Worm (Caenorhabditis elegans) whole organism, dauer: ENCODE results near the gene zipt-7.2.

ENCODE experiments used
- unc-62 ChIP-seq: sonication (generic microtip); optimal IDR thresholded peaks from 2 replicates; lab custom pipeline; 2017; ENCODE audit warnings: missing biosample characterization, missing genetic modification reagents, missing genetic modification characterization

Gene zipt-7.2

DNA sequence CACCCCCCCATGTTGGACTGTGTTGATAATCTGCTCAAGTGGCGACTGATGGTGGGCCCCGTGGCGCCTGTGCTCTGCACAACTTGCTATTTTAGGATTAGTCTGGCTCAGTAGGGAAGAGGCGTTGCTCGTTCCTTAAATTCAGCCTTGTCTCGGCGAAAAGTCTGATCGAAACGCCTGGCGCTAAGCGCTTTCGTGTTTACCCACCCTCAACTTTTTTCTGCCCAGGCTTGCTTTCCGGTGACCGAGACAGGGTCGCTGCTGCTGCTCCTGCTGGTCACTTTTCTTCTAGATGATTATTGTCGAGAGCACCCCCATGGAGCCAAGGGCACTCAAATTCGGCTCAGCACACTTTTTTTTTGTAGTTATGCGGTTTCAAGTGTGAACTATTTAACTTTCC, 6.9 kb upstream of the zipt-7.2 start:
- no peak for TF ChIP-seq unc-62 (GFP tag; lab: Kevin White, UChicago)

DNA sequence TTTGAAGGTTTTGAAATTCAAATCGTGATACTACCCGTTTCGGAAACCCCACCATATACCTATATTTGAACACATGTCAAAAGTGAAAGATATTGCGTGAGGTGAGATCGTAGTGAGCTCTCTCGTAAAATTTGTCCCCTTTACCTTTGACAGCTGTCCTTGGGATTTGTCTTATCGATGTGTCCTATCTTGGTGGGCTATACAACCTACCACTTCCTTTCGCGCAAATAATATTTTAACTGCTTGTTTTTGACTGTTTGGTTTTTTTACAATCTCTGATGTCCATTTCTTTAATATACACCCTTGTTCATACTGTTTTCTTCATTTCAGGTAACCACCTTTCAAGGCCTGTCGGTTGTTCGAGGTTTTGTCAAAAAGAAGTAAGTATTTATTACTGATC, 2.0 kb upstream of the zipt-7.2 start, which contains the start of gene eat-20:
Gene eat-20, plus strand, starts transcription at position 331 of the 400 bp plus-strand sequence.
- TF ChIP-seq unc-62 (GFP tag; lab: Kevin White, UChicago): no peak

DNA sequence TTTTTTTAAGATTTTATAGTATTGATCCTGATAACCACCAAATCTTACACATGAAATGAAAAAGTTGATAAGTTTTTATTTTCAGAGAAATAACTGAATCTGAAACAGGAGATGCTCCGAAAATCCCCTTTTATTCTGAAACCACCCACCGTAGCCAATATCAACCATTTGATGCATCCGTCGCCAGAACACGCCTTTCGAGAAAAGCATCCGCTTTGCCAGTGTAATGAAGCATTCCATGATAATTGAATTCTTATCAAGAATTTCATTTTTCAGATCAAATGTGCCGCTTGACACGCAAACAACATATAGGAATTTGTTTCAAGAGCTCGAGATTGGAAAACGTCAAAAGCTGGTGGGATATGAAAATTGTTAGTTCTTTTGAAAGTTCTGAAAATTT, 2.9 kb downstream of the zipt-7.2 start, which contains the start of gene tbh-1:
Gene tbh-1, minus strand, starts transcription at position 101 of the 400 bp plus-strand sequence.
- no peak for TF ChIP-seq unc-62 (GFP tag; lab: Kevin White, UChicago)

DNA sequence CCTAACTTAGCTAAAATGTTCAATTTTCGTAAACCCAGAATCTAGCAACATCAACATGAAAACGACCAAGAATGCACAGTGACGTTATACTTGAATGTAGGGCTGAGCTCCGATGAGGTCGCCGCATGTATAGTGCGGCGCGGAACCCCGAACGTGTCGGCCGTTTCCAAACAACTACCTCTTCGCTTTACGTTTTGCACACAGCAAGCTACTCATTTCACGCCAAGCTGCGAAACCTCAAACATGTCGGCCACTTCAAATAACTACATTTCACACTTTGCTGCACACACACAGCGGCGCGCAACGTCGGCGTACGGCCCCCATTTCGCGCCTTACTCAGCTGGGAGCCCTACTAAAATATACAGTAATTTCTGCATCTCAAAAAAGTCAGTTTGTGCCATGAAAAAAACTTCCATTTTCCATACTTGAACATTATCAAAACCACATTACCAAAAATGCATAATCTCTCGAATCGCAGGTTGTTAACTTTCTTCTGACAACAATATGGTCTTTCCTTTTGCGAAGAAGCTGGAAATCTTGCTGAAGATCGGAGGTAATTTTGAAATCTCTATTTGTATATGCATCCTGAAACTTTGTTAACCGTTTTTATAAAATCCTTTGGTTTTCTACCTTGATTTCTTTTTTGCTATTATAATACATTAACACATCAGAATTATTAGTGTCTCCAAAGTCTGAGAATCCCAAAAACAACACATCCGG, 5.1 kb downstream of the zipt-7.2 start, which contains the start of gene H13N06.7:
Gene H13N06.7, plus strand, starts transcription at position 670 of the 720 bp plus-strand sequence.
- TF ChIP-seq unc-62 (GFP tag; lab: Kevin White, UChicago): no peak

DNA sequence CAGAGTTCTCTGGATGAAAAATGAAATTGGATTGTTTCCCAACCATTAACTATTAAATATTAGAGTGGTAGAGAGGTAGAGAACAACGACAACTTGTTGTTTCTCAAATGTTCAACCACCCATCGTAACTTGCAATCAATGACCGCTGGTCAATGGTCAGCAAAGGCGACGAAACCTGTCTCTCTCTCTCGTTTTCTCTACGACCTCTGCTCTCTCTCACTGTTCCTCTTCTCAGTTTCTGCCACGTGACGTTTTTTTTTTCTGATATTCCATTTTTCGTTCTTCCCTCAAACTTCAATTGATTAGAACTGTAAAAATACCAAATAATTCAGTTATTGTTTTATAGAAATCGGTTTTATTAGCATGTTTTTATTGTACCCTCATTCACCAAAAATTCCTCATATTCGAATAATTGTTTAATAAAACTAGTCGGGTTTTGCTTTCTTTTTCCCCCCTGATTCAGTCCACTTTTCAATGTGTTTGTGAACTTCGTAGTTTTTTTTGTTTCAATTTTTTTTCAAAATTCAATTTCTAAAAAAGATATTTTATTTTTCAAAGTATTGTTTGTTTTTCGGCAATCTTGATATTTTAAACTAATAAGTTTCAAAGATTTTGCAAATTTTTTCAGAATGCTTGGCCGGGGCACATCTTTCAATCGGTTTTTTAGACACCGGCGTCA, 10.6 kb downstream of the zipt-7.2 start, which contains the start of gene suox-1:
Gene suox-1, plus strand, starts transcription at position 629 of the 679 bp plus-strand sequence.
- TF ChIP-seq unc-62 (GFP tag; lab: Kevin White, UChicago): no peak

DNA sequence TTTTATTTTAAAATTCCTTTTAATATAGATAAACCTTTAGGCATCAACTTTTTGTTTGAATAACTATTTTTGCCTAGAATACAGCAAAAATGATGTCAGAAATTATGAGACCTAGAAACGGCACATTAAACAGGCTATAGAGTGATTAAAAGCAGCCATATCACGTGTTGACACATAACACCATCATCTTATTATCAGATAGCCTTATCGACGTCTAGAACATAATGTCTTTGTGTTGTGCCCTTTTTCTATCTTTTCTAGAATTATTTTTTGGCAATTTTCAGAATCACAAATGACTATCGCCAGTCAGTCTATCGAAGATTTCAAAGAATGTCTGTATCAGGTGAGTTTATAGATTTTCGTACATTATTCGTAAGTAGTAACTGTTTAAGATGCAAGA, 13.5 kb downstream of the zipt-7.2 start:
- TF ChIP-seq unc-62 (GFP tag; lab: Kevin White, UChicago): no peak

DNA sequence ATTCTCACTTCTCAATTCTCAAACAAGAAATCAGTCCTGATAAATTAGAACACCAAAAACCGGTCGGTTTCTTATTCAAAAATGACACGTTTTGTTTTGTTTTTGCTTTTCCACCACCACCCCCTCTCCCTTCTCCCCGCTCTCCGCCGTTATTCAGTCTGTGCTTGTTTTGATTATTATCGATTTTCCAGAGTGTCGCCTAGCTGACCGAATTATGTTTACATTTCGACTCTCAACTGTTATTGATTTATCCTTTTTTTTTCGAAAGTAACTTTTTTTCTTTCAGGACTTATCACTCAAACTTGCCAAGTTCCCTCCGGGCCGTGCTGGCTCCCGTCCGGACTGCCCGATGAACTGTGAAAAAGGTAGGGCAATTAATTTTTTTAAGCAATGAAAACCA, 14.4 kb downstream of the zipt-7.2 start, which contains the start of gene gob-1:
Gene gob-1, plus strand, starts transcription at position 281 of the 400 bp plus-strand sequence.
- TF ChIP-seq unc-62 (GFP tag; lab: Kevin White, UChicago): no peak

DNA sequence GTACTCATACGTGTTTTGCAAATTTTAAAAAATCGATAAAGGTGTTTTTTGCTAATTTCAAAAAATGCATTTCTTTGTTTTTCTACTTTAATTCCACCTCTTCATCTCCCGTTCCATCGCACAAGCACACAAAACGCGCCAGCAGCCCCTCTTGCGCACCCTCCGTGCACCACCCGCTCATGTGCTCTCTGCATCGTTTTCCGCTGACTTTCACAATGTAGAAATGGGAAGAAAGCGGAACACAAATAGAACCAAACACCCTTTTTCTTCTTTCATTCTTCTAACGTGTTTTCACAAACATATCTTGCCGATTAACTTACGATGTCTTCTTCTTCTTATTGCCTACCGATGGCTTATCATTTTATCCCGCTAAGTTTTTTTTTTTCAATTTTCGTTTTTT, 14.9 kb downstream of the zipt-7.2 start:
- no peak for TF ChIP-seq unc-62 (GFP tag; lab: Kevin White, UChicago)

DNA sequence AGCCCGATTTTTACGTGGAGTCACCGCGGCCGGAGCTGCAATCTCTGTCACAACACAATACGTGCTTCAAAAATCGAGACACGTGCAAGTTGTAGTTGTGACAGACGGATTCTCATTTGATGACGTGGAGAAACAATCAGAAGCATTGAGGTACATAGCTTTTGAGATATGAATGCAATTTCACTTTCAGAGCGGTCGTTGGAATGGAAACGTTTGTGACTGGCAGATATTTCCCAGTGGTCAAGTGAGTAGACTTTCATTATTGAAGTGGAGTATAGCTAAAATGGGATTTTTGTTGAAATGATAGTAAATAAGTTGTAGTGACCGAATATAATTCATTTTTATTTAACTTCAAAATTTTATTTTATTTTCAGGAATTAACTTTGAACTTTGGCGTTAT, 16.6 kb downstream of the zipt-7.2 start:
- no peak for TF ChIP-seq unc-62 (GFP tag; lab: Kevin White, UChicago)

DNA sequence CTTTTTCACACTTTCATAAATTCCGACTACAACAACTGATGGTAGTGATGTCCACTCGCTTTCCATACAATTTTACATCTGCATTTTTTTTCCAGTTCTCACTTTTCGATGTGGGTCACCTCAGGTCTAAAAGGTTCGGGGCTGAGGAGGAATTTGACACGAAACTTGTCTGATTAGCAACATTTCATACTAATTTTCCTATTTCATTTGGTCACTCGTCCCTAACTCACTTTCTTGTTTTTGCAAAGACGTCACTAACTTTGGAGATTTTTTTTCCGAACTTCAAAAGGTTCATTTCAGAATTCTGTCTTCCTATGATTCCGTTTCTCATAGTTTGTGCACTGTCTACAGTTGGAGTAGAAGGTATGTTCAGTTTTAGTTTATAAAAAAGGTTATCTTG, 19.9 kb downstream of the zipt-7.2 start, which contains the start of gene H13N06.2:
Gene H13N06.2, plus strand, starts transcription at position 301 of the 400 bp plus-strand sequence.
- no peak for TF ChIP-seq unc-62 (GFP tag; lab: Kevin White, UChicago)

DNA sequence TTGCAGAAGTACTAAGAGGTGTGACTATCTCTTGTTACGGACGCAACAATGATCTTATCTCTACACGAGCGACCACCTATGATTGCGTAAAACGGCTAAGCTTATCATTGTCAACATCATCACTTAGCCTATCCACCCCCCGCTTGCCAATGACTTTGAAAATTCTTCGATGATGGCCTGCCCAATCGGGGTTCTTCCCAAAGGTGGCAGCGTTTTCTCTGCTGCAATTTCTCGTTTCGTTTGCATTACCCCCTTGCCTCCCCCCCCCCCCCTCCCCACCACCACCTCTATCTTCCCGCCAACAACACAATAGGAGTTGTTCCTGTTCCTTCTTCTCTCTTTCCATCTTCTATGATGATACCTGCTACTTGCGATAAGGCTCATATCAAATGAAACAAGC, 20.5 kb downstream of the zipt-7.2 start:
- TF ChIP-seq unc-62 (GFP tag; lab: Kevin White, UChicago): no peak

DNA sequence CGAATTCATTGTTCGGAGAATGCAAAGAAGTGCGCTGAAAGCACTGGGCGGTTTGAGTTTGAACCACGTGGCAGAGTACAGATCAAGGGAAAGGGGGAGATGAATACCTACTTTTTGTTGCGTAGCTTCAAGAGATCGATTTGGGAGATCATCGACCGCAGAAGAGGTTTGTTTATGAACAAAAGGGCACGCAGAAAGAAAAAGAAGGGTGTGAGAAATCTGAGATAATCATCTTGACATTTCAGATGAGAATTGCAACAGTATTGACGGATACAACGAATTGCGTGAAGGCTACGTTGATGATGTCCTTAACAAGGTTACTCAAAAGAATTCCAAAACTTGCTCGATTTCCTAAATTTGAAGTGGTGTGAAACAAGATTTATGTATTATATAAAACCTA, 22.4 kb downstream of the zipt-7.2 start:
- no peak for TF ChIP-seq unc-62 (GFP tag; lab: Kevin White, UChicago)

DNA sequence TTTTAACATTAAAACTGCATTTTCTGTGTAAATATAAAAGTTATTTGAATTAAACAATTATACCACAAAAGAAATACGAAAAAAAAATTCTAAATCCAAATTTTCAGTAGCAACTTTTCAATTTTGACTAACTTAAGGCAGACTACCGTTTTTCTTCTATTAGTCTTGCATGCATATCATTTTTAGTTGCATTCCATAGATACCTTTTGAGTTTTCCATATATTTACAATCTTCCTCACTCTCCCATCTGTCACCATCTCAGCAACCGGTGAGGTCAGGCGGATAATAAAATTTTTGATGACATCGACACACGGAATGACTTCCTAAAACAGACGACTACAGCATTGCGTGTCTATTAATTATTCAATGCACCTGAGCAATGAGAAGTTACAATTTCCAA, 29.0 kb downstream of the zipt-7.2 start, which contains the start of gene gcy-36:
Gene gcy-36, plus strand, starts transcription at position 301 of the 400 bp plus-strand sequence.
- no peak for TF ChIP-seq unc-62 (GFP tag; lab: Kevin White, UChicago)

DNA sequence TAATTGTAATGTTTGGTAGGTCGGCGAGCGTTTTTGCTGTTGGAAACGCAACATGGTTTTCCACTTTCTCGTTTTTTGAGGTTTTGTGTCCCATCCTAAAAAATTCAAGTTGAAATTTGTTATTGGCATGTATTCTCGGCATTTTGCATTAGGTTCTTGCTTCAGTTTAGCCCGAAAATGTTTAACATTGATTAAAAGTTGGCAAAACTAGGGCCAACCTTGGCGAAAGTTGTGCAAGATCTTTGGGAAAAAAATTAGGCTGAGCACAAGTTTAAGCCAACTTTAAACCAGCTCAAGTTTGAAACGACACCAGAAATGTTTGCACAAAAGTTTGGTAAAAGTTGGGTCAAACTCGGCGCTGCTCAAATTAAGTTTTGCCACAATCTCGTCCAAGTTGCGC, 30.4 kb downstream of the zipt-7.2 start, which contains the start of gene exc-1:
Gene exc-1, minus strand, starts transcription at position 101 of the 400 bp plus-strand sequence.
- no peak for TF ChIP-seq unc-62 (GFP tag; lab: Kevin White, UChicago)

DNA sequence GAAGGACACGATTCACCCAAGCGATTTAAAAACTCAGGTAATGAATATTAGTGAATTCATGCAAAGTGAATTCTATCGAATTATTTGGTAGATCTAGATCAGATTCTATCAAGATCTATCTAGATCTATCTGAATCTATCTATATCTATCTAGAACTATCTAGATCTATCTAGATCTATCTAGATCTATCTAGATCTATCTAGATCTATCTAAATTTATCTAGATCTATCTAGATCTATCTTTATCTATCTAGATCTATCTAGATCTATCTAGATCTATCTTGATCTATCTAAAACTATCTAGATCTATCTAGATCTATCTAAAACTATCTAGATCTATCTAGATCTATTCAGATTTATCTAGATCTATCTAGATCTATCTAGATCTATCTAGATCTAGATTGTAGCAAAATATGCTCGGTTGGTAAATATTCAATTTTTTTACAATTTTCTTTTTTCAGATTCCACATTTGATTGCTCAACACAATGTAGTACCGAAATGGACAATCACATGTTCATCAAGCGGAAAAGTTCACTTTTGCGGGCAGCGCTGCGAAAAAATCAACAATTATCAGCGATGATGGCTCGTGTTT, 37.6 kb downstream of the zipt-7.2 start:
- no peak for TF ChIP-seq unc-62 (GFP tag; lab: Kevin White, UChicago)

DNA sequence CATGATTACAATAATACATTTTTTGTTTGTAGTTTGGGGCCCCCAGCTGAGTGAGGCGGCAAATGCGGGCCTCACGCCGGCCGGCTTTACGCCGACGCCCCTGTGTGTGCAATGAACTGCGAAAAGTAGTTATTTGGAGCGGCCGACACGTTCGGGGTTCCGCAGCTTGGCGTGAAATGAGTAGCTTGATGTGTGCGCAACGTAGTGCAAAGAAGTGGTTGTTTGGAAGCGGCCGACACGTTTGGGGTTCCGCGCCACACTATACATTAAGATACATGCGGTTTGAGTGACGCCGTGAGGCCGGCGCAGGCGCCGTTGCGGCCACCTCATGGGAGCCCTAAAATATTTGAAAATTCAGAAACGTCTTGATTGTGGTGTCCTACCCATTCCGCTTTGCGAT, 39.0 kb downstream of the zipt-7.2 start:
- no peak for TF ChIP-seq unc-62 (GFP tag; lab: Kevin White, UChicago)
